Worm (Caenorhabditis elegans) whole organism, L2 larva: ENCODE results near the gene acp-4.

ENCODE experiments used
- nhr-237 ChIP-seq: fragments of 150-350 bp; optimal IDR thresholded peaks from 2 replicates; lab custom pipeline; 2014; ENCODE audit warnings: missing biosample characterization, missing genetic modification characterization
- snpc-4 ChIP-seq: fragments of 150-350 bp; optimal IDR thresholded peaks from 2 replicates; lab custom pipeline; 2014; ENCODE audit warnings: missing biosample characterization, missing genetic modification characterization

ce11 chrII:8428947-8429919 lies 5.7 kb downstream of the acp-4 start:
- TF ChIP-seq snpc-4 (tag; lab: Kevin White, UChicago) = no peak
- no peak for TF ChIP-seq nhr-237 (tag; lab: Kevin White, UChicago)
